Fruit fly (Drosophila melanogaster) whole organism, pupa: ENCODE results near the gene CG34448.

Experiments
- CG10348 ChIP-seq: fragments of 200-800 bp; sonication (Bioruptor generic); IDR thresholded peaks from 2 replicates; pipeline ENCODE4 v1.3.6; 2022; ENCODE audit warnings: missing biosample characterization, missing genetic modification characterization
- CG12605 ChIP-seq: fragments of 200-800 bp; sonication (Bioruptor generic); IDR thresholded peaks from 2 replicates; pipeline ENCODE4 v1.3.6; 2022; ENCODE audit warnings: missing biosample characterization, missing genetic modification characterization
- CG13204 ChIP-seq: fragments of 200-800 bp; sonication (Bioruptor generic); optimal IDR thresholded peaks from 2 replicates; lab custom pipeline; 2018; ENCODE audit warnings: missing biosample characterization, mild to moderate bottlenecking, missing genetic modification characterization, moderate library complexity
- CG14655 ChIP-seq: fragments of 200-800 bp; sonication (Bioruptor generic); optimal IDR thresholded peaks from 3 replicates; lab custom pipeline; 2017; ENCODE audit warnings: mild to moderate bottlenecking, missing biosample characterization, missing genetic modification reagents, missing genetic modification characterization
- CG15710 ChIP-seq: fragments of 200-800 bp; sonication (Bioruptor generic); optimal IDR thresholded peaks from 2 replicates; lab custom pipeline; 2018; ENCODE audit warnings: missing biosample characterization, mild to moderate bottlenecking, missing genetic modification characterization, moderate library complexity
- CG17806 ChIP-seq: fragments of 200-800 bp; sonication (Bioruptor generic); optimal IDR thresholded peaks from 2 replicates; lab custom pipeline; 2018; ENCODE audit warnings: missing biosample characterization, mild to moderate bottlenecking, missing genetic modification characterization, moderate library complexity
- CG32121 ChIP-seq: fragments of 200-800 bp; sonication (Bioruptor generic); IDR thresholded peaks from 2 replicates; pipeline ENCODE4 v1.3.6; 2022; ENCODE audit warnings: missing biosample characterization, missing genetic modification characterization
- CG34367 ChIP-seq: fragments of 200-800 bp; sonication (Bioruptor generic); optimal IDR thresholded peaks from 2 replicates; lab custom pipeline; 2018; ENCODE audit warnings: missing biosample characterization, mild to moderate bottlenecking, missing genetic modification characterization
- CG4496 ChIP-seq: fragments of 200-800 bp; sonication (Bioruptor generic); IDR thresholded peaks from 3 replicates; pipeline ENCODE4 v1.3.6; 2022; ENCODE audit warnings: missing biosample characterization, missing genetic modification characterization
- CG8159 ChIP-seq: fragments of 200-800 bp; sonication (Bioruptor generic); optimal IDR thresholded peaks from 3 replicates; lab custom pipeline; 2018; ENCODE audit warnings: missing biosample characterization, mild to moderate bottlenecking, missing genetic modification characterization, moderate library complexity
- CG8301 ChIP-seq: fragments of 200-800 bp; sonication (Bioruptor generic); optimal IDR thresholded peaks from 2 replicates; lab custom pipeline; 2018; ENCODE audit warnings: missing biosample characterization, mild to moderate bottlenecking, missing genetic modification characterization
- CG9948 ChIP-seq: fragments of 200-800 bp; sonication (Bioruptor generic); optimal IDR thresholded peaks from 2 replicates; lab custom pipeline; 2018; ENCODE audit warnings: missing biosample characterization, mild to moderate bottlenecking, missing genetic modification characterization, moderate library complexity
- D1 ChIP-seq: fragments of 200-800 bp; sonication (Bioruptor generic); optimal IDR thresholded peaks from 2 replicates; lab custom pipeline; 2018; ENCODE audit warnings: missing biosample characterization, mild to moderate bottlenecking, missing genetic modification characterization, moderate library complexity
- EcR ChIP-seq: fragments of 200-800 bp; sonication (Bioruptor generic); optimal IDR thresholded peaks from 3 replicates; lab custom pipeline; 2019; ENCODE audit warnings: missing biosample characterization, missing genetic modification characterization, mild to moderate bottlenecking, moderate library complexity, missing genetic modification reagents
- Ets98B ChIP-seq: fragments of 200-800 bp; sonication (Bioruptor generic); IDR thresholded peaks from 2 replicates; pipeline ENCODE4 v1.3.6; 2022; ENCODE audit warnings: missing biosample characterization, missing genetic modification characterization
- Pif1A ChIP-seq: fragments of 200-800 bp; sonication (Bioruptor generic); optimal IDR thresholded peaks from 3 replicates; lab custom pipeline; 2016; ENCODE audit warnings: missing biosample characterization, missing genetic modification characterization
- Pif1B ChIP-seq: fragments of 200-800 bp; sonication (Bioruptor generic); optimal IDR thresholded peaks from 3 replicates; lab custom pipeline; 2016; ENCODE audit warnings: missing biosample characterization, missing genetic modification characterization
- Snoo ChIP-seq: fragments of 200-800 bp; sonication (Bioruptor generic); optimal IDR thresholded peaks from 3 replicates; lab custom pipeline; 2017; ENCODE audit warnings: missing biosample characterization, mild to moderate bottlenecking, missing genetic modification characterization, inconsistent platforms
- fd96Ca ChIP-seq: fragments of 200-800 bp; sonication (Bioruptor generic); IDR thresholded peaks from 3 replicates; pipeline ENCODE4 v1.3.6; 2022; ENCODE audit warnings: missing biosample characterization, missing genetic modification characterization
- gl ChIP-seq: fragments of 200-800 bp; sonication (Bioruptor generic); optimal IDR thresholded peaks from 2 replicates; lab custom pipeline; 2018; ENCODE audit warnings: missing biosample characterization, mild to moderate bottlenecking, missing genetic modification characterization
- rn ChIP-seq: fragments of 200-800 bp; sonication (Bioruptor generic); IDR thresholded peaks from 2 replicates; pipeline ENCODE4 v1.3.6; 2022; ENCODE audit warnings: missing biosample characterization, missing genetic modification characterization

Gene CG34448

dm6 chr2L:2382971-2383370 lies 34.8 kb downstream of the CG34448 start, which contains the start of gene PIG-Wa:
Gene PIG-Wa (plus strand): TSS chr2L:2383202.
- TF ChIP-seq Snoo (no peak), CG34367 (tag; lab: Kevin White, UChicago) (no peak), CG15710 (tag; lab: Kevin White, UChicago) (no peak), Pif1A (GFP tag; lab: Kevin White, UChicago) (no peak), gl (tag; lab: Kevin White, UChicago) (no peak), CG14655 (GFP tag; lab: Kevin White, UChicago) (no peak), Pif1B (GFP tag; lab: Kevin White, UChicago) (no peak), EcR (GFP tag; lab: Kevin White, UChicago) (no peak), CG12605 (GFP tag; lab: Robert Waterston, UW) (no peak), CG32121 (no peak), rn (no peak), CG9948 (tag; lab: Kevin White, UChicago) (no peak), fd96Ca (GFP tag; lab: Robert Waterston, UW) (no peak), CG10348 (GFP tag; lab: Robert Waterston, UW) (no peak), D1 (tag; lab: Kevin White, UChicago) (no peak), CG8301 (tag; lab: Kevin White, UChicago) (no peak), Ets98B (GFP tag; lab: Robert Waterston, UW) (no peak), CG13204 (GFP tag; lab: Kevin White, UChicago) (no peak), CG4496 (GFP tag; lab: Robert Waterston, UW) (no peak)
- TF ChIP-seq, all 21 proteins: peak for 0

DNA sequence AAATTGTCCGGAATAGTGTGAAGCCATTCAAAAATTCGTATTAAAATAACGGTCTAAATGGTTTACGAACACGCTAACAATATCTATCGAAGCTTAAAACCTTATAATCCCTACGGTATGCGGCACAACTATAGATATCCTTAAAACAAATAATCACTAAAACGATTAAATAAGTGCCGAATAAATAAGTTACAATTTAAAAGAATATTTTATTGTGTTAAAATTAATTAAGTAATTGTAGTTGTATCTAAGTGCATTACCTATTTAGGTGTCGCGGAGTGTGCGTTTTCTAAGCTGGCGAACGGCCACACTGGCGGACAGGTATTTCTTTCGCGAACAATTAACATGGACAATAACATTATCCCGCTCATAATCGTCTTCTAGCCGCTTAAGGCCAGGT lies 37.0 kb downstream of the CG34448 start, which contains the start of gene Eogt:
Eogt (plus strand) TSS at position 293 of the 400 bp plus-strand sequence.
- TF ChIP-seq CG13204 (GFP tag; lab: Kevin White, UChicago) (no peak), CG9948 (tag; lab: Kevin White, UChicago) (peak; percentile 94), CG8159 (tag; lab: Kevin White, UChicago) (peak; percentile 96), Pif1A (GFP tag; lab: Kevin White, UChicago) (peak; percentile 86), CG8301 (tag; lab: Kevin White, UChicago) (peak; percentile 93), rn (peak; percentile 96), CG17806 (tag; lab: Kevin White, UChicago) (peak; percentile 94), Ets98B (GFP tag; lab: Robert Waterston, UW) (peak; percentile 96), CG32121 (peak; percentile 96), CG4496 (GFP tag; lab: Robert Waterston, UW) (peak; percentile 99), CG12605 (GFP tag; lab: Robert Waterston, UW) (peak; percentile 98), gl (tag; lab: Kevin White, UChicago) (peak; percentile 89), D1 (tag; lab: Kevin White, UChicago) (peak; percentile 71), CG15710 (tag; lab: Kevin White, UChicago) (peak; percentile 98), EcR (GFP tag; lab: Kevin White, UChicago) (no peak), CG14655 (GFP tag; lab: Kevin White, UChicago) (peak; percentile 94), Snoo (peak; percentile 96), CG10348 (GFP tag; lab: Robert Waterston, UW) (peak; percentile 93), Pif1B (GFP tag; lab: Kevin White, UChicago) (no peak), fd96Ca (GFP tag; lab: Robert Waterston, UW) (peak; percentile 93), CG34367 (tag; lab: Kevin White, UChicago) (peak; percentile 98)

DNA sequence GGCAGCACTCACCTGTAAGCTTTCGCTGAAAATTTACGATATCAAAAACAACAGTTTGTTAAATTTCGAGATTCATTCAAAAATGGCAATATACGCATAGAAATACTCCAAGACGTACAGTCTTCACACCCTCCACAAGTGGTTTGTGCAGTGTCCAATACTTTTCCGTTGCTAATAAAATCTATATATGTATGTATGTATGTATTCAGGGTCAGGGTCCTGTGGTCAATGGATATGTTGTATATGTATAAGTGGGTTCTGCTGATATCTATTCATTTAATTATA lies 41.4 kb downstream of the CG34448 start:
- TF ChIP-seq EcR (GFP tag; lab: Kevin White, UChicago) = peak; percentile 94
- no peak for TF ChIP-seq Pif1A (GFP tag; lab: Kevin White, UChicago)

dm6 chr2L:2375655-2376417 lies 41.9 kb downstream of the CG34448 start, which contains the start of gene Atxn7:
Gene Atxn7 (plus strand): TSS chr2L:2375841.
- TF ChIP-seq CG10348 (GFP tag; lab: Robert Waterston, UW) (no peak), D1 (tag; lab: Kevin White, UChicago) (no peak), Pif1A (GFP tag; lab: Kevin White, UChicago) (peak; percentile 67), CG34367 (tag; lab: Kevin White, UChicago) (peak; percentile 65), Ets98B (GFP tag; lab: Robert Waterston, UW) (peak; percentile 60), EcR (GFP tag; lab: Kevin White, UChicago) (no peak), gl (tag; lab: Kevin White, UChicago) (no peak), CG12605 (GFP tag; lab: Robert Waterston, UW) (peak; percentile 84), CG15710 (tag; lab: Kevin White, UChicago) (peak; percentile 43), fd96Ca (GFP tag; lab: Robert Waterston, UW) (peak; percentile 59; the same call in 2 of the 3 replicates), CG13204 (GFP tag; lab: Kevin White, UChicago) (peak; percentile 17), CG14655 (GFP tag; lab: Kevin White, UChicago) (peak; percentile 13), CG17806 (tag; lab: Kevin White, UChicago) (peak; percentile 1), CG8159 (tag; lab: Kevin White, UChicago) (peak; percentile 29), CG4496 (GFP tag; lab: Robert Waterston, UW) (peak; percentile 74; the same call in 2 of the 3 replicates), rn (no peak), CG32121 (peak; percentile 66; the same call in 1 of the 2 replicates), Pif1B (GFP tag; lab: Kevin White, UChicago) (peak; percentile 2), Snoo (peak; percentile 80), CG9948 (tag; lab: Kevin White, UChicago) (no peak), CG8301 (tag; lab: Kevin White, UChicago) (peak; percentile 4)
